Worm (Caenorhabditis elegans): ENCODE results near the gene W06H8.2.

DNA sequence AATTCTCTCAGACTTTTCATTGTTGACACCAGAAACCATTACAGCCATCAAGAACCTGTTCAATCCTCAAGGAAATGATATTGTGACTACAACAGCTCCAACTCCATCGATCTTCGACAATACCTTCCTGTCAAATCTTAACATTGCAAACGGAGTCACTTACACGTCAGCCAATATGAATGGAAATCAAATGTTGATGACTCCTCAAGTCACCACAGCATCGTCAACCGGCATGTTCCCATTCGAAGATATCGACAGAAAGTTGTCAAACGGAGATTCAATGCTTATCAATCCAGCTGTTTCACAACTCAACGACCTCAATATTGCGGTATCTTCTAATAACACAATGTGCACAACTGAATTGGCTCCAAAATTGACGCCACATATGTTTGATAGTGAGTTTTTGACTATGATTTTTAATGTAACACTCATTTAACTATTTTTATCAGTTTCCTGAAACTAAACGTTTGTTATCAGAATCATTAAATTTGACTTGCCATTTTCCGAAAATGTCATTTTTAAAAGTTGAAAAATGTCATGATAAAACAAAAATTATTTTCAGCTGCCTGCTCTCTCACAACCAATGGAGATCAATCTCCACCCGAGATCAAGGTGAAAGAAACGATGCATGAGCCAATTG, 44.5 kb downstream of the W06H8.2 start:
- no peak for TF ChIP-seq pha-4 (tag; optimal IDR thresholded peaks at IDR 0.05)
- no peak for TF ChIP-seq lin-54 (GFP tag; optimal IDR thresholded peaks at IDR 0.05)
- TF ChIP-seq madf-6 (GFP tag; IDR thresholded peaks at IDR 0.05): no peak
